Fruit fly (Drosophila melanogaster): ENCODE results near the gene Hydr2.

Gene Hydr2

dm6 chr2L:3144709-3145108, 18.7 kb upstream of the Hydr2 start, which contains the start of gene toc:
TSS of gene toc (minus strand) at chr2L:3144786.
- TF ChIP-seq Mio (GFP tag; optimal IDR thresholded peaks at IDR 0.05), result no peak
- no peak for TF ChIP-seq psq (GFP tag; optimal IDR thresholded peaks at IDR 0.05)
- TF ChIP-seq h (GFP tag; optimal IDR thresholded peaks at IDR 0.05), result no peak
- peak; percentile 79 for TF ChIP-seq Myc (optimal IDR thresholded peaks at IDR 0.05)
- TF ChIP-seq Hr83 (GFP tag; optimal IDR thresholded peaks at IDR 0.05; ENCODE audit: poor library complexity, severe bottlenecking), result peak; percentile 35
- no peak for TF ChIP-seq CG32264 (GFP tag; optimal IDR thresholded peaks at IDR 0.05)
- TF ChIP-seq foxo (GFP tag; optimal IDR thresholded peaks at IDR 0.05), result no peak
- no peak for TF ChIP-seq usp (GFP tag; optimal IDR thresholded peaks at IDR 0.05)
- TF ChIP-seq jim (GFP tag; optimal IDR thresholded peaks at IDR 0.05), result no peak
- TF ChIP-seq Dfd (GFP tag; optimal IDR thresholded peaks at IDR 0.05), result no peak
- peak; percentile 21 for TF ChIP-seq brk (GFP tag; optimal IDR thresholded peaks at IDR 0.05)

DNA sequence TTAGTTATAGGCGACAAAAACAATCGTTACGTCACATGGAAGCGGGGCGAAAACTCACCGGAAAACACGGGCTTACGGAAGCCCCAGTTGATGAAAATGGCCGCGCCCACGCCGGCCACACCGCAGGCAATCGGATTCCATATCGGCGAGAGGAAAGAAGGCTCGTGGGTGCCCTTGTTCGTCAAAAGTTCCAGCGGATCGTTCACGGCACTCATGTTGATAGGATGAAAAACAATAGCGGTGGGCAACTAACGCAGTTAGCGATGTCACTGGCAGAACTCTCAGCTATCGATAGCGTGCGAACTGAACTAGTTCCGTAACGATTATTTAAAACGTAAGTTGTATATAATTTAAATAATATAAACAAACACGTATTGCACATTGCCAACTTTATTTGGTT, 18.0 kb upstream of the Hydr2 start, which contains the start of gene ND-B14.5B:
Gene ND-B14.5B (minus strand): TSS at position 379 of the 400 bp plus-strand sequence.
- TF ChIP-seq psq (GFP tag; optimal IDR thresholded peaks at IDR 0.05) (no peak), CrebA (GFP tag; optimal IDR thresholded peaks at IDR 0.05; ENCODE audit: borderline replicate concordance) (peak; percentile 30)

dm6 chr2L:3145897-3146296, 17.5 kb upstream of the Hydr2 start:
- TF ChIP-seq fru (GFP tag; optimal IDR thresholded peaks at IDR 0.05), result no peak
- no peak for TF ChIP-seq sv (GFP tag; optimal IDR thresholded peaks at IDR 0.05)
- TF ChIP-seq woc (GFP tag; optimal IDR thresholded peaks at IDR 0.05), result no peak
- TF ChIP-seq h (GFP tag; optimal IDR thresholded peaks at IDR 0.05), result no peak
- no peak for TF ChIP-seq jim (GFP tag; optimal IDR thresholded peaks at IDR 0.05)
- no peak for TF ChIP-seq GATAd (GFP tag; optimal IDR thresholded peaks at IDR 0.05)
- TF ChIP-seq Myc (optimal IDR thresholded peaks at IDR 0.05), result no peak
- TF ChIP-seq br (GFP tag; optimal IDR thresholded peaks at IDR 0.05), result no peak
- no peak for TF ChIP-seq Rel (GFP tag; optimal IDR thresholded peaks at IDR 0.05)
- TF ChIP-seq Rel (tag; optimal IDR thresholded peaks at IDR 0.05), result no peak
- TF ChIP-seq tai (GFP tag; optimal IDR thresholded peaks at IDR 0.05), result no peak
- no peak for TF ChIP-seq CrebA (GFP tag; optimal IDR thresholded peaks at IDR 0.05; ENCODE audit: borderline replicate concordance)
- TF ChIP-seq pan (optimal IDR thresholded peaks at IDR 0.05), result no peak
- TF ChIP-seq ey (GFP tag; optimal IDR thresholded peaks at IDR 0.05), result no peak
- TF ChIP-seq lola (GFP tag; optimal IDR thresholded peaks at IDR 0.05), result no peak
- no peak for TF ChIP-seq Jra (GFP tag; optimal IDR thresholded peaks at IDR 0.05)
- no peak for TF ChIP-seq dsf (GFP tag; optimal IDR thresholded peaks at IDR 0.05; ENCODE audit: borderline replicate concordance)
- TF ChIP-seq brk (GFP tag; optimal IDR thresholded peaks at IDR 0.05), result no peak
- TF ChIP-seq foxo (GFP tag; optimal IDR thresholded peaks at IDR 0.05), result no peak
- TF ChIP-seq rgr (GFP tag; optimal IDR thresholded peaks at IDR 0.05), result no peak

DNA sequence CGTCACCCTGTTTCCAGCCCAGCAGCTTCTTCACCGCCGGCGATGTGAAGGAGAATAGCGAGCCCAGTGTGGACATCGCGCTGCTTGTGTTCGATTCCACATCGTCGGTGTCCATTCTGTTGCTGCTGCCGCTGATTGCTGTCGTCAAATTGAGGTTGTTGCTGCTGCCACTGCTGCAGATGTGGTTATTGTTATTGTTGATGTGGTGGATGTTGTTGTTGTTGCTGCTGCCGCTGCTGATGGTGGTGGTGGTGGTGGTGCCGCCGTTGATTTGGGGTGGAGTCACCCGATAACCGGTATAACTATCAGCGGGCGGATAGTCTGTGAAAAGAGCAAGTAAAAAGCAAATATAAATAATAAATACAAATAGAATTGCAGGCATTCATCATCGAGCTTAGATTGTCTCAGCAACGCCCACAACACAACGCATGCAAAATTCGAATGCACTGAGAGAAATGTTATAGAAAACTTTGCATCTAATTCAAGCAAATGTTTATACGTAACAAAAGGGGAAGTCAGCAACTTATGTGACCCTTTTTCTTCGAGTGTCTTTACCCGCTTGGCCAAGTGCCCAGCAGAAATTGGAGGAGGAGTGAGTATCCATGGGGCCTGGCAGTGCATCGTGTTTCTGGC, 14.4 kb upstream of the Hydr2 start:
- no peak for TF ChIP-seq Dif (GFP tag; optimal IDR thresholded peaks at IDR 0.05; ENCODE audit: partially characterized antibody)
- no peak for TF ChIP-seq foxo (GFP tag; optimal IDR thresholded peaks at IDR 0.05)
- no peak for TF ChIP-seq pan (optimal IDR thresholded peaks at IDR 0.05)
- TF ChIP-seq Dfd (GFP tag; optimal IDR thresholded peaks at IDR 0.05), result peak; percentile 64
- TF ChIP-seq sage (GFP tag; optimal IDR thresholded peaks at IDR 0.05), result no peak
- no peak for TF ChIP-seq dmrt93B (GFP tag; optimal IDR thresholded peaks at IDR 0.05)
- TF ChIP-seq Myc (optimal IDR thresholded peaks at IDR 0.05), result no peak
- TF ChIP-seq HLH106 (tag; optimal IDR thresholded peaks at IDR 0.05), result no peak

DNA sequence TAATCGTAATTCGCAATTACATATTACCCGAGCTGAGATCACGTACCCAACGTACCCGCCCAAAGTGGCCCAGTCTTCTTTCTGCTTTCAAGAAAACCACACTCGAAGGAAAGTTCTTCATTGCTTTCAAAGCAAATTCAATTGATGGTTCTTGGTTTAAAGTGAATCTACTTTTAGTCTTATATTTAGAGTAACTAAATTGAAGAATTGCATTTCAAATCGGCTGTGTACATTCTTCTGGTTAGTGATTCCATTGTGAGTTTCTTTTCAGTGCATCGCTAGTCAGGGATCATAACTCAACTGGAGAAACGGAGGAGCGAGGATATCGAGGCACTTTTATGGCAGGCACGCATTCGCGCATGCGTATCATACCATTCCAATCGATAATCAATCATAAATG, 11.8 kb upstream of the Hydr2 start:
- no peak for TF ChIP-seq dmrt93B (GFP tag; optimal IDR thresholded peaks at IDR 0.05)
- TF ChIP-seq Hnf4 (GFP tag; optimal IDR thresholded peaks at IDR 0.05), result no peak
- TF ChIP-seq psq (GFP tag; optimal IDR thresholded peaks at IDR 0.05), result no peak
- no peak for TF ChIP-seq dl (GFP tag; optimal IDR thresholded peaks at IDR 0.05; ENCODE audit: insufficient read depth in 1 of 2, partially characterized antibody in 2 of 2)
- no peak for TF ChIP-seq sv (GFP tag; optimal IDR thresholded peaks at IDR 0.05)
- no peak for TF ChIP-seq sage (GFP tag; optimal IDR thresholded peaks at IDR 0.05)
- no peak for TF ChIP-seq jim (GFP tag; optimal IDR thresholded peaks at IDR 0.05)
- TF ChIP-seq CG32264 (GFP tag; optimal IDR thresholded peaks at IDR 0.05), result no peak
- no peak for TF ChIP-seq Jra (GFP tag; optimal IDR thresholded peaks at IDR 0.05)
- no peak for TF ChIP-seq Rel (GFP tag; optimal IDR thresholded peaks at IDR 0.05)
- no peak for TF ChIP-seq Rel (tag; optimal IDR thresholded peaks at IDR 0.05)
- TF ChIP-seq HLH106 (tag; optimal IDR thresholded peaks at IDR 0.05), result no peak
- no peak for TF ChIP-seq lola (GFP tag; optimal IDR thresholded peaks at IDR 0.05)
